Worm (Caenorhabditis elegans) whole organism, L3 larva: Measurements from ENCODE around the gene F21C10.3.

Experiments used
- ZK546.5 ChIP-seq: sonication (generic microtip); optimal IDR thresholded peaks from 2 replicates; lab custom pipeline; 2017; ENCODE audit warnings: missing biosample characterization, missing genetic modification characterization
- aly-2 ChIP-seq: fragments of 150-350 bp; optimal IDR thresholded peaks from 2 replicates; lab custom pipeline; 2014; ENCODE audit warnings: missing biosample characterization, missing genetic modification characterization
- ama-1 ChIP-seq: fragments of 150-350 bp; optimal IDR thresholded peaks from 2 replicates; lab custom pipeline; 2018
- ceh-16 ChIP-seq: sonication (generic microtip); optimal IDR thresholded peaks from 2 replicates; lab custom pipeline; 2017; ENCODE audit warnings: missing biosample characterization, missing genetic modification characterization
- ceh-82 ChIP-seq: fragments of 150-350 bp; optimal IDR thresholded peaks from 2 replicates; lab custom pipeline; 2014; ENCODE audit warnings: missing biosample characterization, missing genetic modification characterization
- ceh-9 ChIP-seq: sonication (generic microtip); optimal IDR thresholded peaks from 2 replicates; lab custom pipeline; 2018; ENCODE audit warnings: missing biosample characterization, missing genetic modification characterization
- daf-12 ChIP-seq: fragments of 150-350 bp; optimal IDR thresholded peaks from 2 replicates; lab custom pipeline; 2014; ENCODE audit warnings: missing biosample characterization, missing genetic modification reagents, missing genetic modification characterization
- egl-27 ChIP-seq: sonication (generic microtip); optimal IDR thresholded peaks from 4 replicates; lab custom pipeline; 2017; ENCODE audit warnings: missing biosample characterization, missing genetic modification reagents, missing genetic modification characterization
- egl-5 ChIP-seq: fragments of 150-350 bp; optimal IDR thresholded peaks from 2 replicates; lab custom pipeline; 2017; ENCODE audit warnings: missing biosample characterization, missing genetic modification reagents, missing genetic modification characterization, inconsistent platforms
- elt-3 ChIP-seq, 3 experiments: fragments of 150-350 bp in 1 of 3; sonication (generic microtip) in 2 of 3; optimal IDR thresholded peaks; 2 replicates in 2 of 3; 4 replicates in 1 of 3; lab custom pipeline; 2014 to 2017; ENCODE audit warnings: missing biosample characterization in 3 of 3, missing genetic modification characterization in 3 of 3
- eor-1 ChIP-seq, 2 experiments: fragments of 150-350 bp; optimal IDR thresholded peaks; 2 replicates each; lab custom pipeline; 2014 to 2018; ENCODE audit warnings: missing biosample characterization in 2 of 2, missing genetic modification characterization in 2 of 2
- fkh-10 ChIP-seq: sonication (generic microtip); optimal IDR thresholded peaks from 2 replicates; lab custom pipeline; 2017; ENCODE audit warnings: missing biosample characterization, missing genetic modification reagents, missing genetic modification characterization
- fkh-2 ChIP-seq: fragments of 150-350 bp; optimal IDR thresholded peaks from 2 replicates; lab custom pipeline; 2014; ENCODE audit warnings: missing biosample characterization, missing genetic modification reagents, missing genetic modification characterization
- fos-1 ChIP-seq: fragments of 150-350 bp; optimal IDR thresholded peaks from 2 replicates; lab custom pipeline; 2014; ENCODE audit warnings: missing biosample characterization, missing genetic modification characterization
- hmg-11 ChIP-seq: sonication (generic microtip); optimal IDR thresholded peaks from 2 replicates; lab custom pipeline; 2016; ENCODE audit warnings: missing genetic modification characterization, missing compliant biosample characterization
- jun-1 ChIP-seq: fragments of 150-350 bp; optimal IDR thresholded peaks from 2 replicates; lab custom pipeline; 2014; ENCODE audit warnings: missing biosample characterization, missing genetic modification reagents, missing genetic modification characterization
- lin-15B ChIP-seq: fragments of 150-350 bp; optimal IDR thresholded peaks from 2 replicates; lab custom pipeline; 2014; ENCODE audit warnings: missing biosample characterization, missing genetic modification characterization
- lin-39 ChIP-seq: fragments of 150-350 bp; optimal IDR thresholded peaks from 2 replicates; lab custom pipeline; 2018; ENCODE audit warnings: missing biosample characterization, missing genetic modification reagents, missing genetic modification characterization
- lsy-12 ChIP-seq: sonication (generic microtip); optimal IDR thresholded peaks from 2 replicates; lab custom pipeline; 2016; ENCODE audit warnings: mild to moderate bottlenecking, missing genetic modification characterization, missing compliant biosample characterization
- mdl-1 ChIP-seq: fragments of 150-350 bp; optimal IDR thresholded peaks from 2 replicates; lab custom pipeline; 2014; ENCODE audit warnings: missing biosample characterization, missing genetic modification characterization
- mml-1 ChIP-seq: fragments of 150-350 bp; sonication (generic microtip); optimal IDR thresholded peaks from 3 replicates; lab custom pipeline; 2014; ENCODE audit warnings: missing biosample characterization, missing genetic modification characterization
- nfya-1 ChIP-seq: sonication (generic microtip); optimal IDR thresholded peaks from 2 replicates; lab custom pipeline; 2017; ENCODE audit warnings: missing genetic modification characterization, mild to moderate bottlenecking, missing compliant biosample characterization, antibody characterized with exemption, moderate library complexity; ENCODE audit not compliant: insufficient read depth
- nhr-11 ChIP-seq: fragments of 150-350 bp; optimal IDR thresholded peaks from 2 replicates; lab custom pipeline; 2014; ENCODE audit warnings: missing biosample characterization, missing genetic modification characterization
- nhr-12 ChIP-seq: fragments of 150-350 bp; optimal IDR thresholded peaks from 2 replicates; lab custom pipeline; 2014; ENCODE audit warnings: missing biosample characterization, missing genetic modification characterization
- nhr-23 ChIP-seq: fragments of 150-350 bp; optimal IDR thresholded peaks from 2 replicates; lab custom pipeline; 2014; ENCODE audit warnings: missing biosample characterization, missing genetic modification reagents, missing genetic modification characterization
- nhr-25 ChIP-seq: sonication (generic microtip); optimal IDR thresholded peaks from 2 replicates; lab custom pipeline; 2017; ENCODE audit warnings: missing biosample characterization, missing genetic modification characterization
- nhr-28 ChIP-seq: fragments of 150-350 bp; optimal IDR thresholded peaks from 2 replicates; lab custom pipeline; 2014; ENCODE audit warnings: missing biosample characterization, missing genetic modification characterization
- nhr-43 ChIP-seq: sonication (generic microtip); optimal IDR thresholded peaks from 2 replicates; lab custom pipeline; 2016; ENCODE audit warnings: mild to moderate bottlenecking, missing genetic modification characterization, missing compliant biosample characterization; ENCODE audit not compliant: poor library complexity, severe bottlenecking
- nhr-67 ChIP-seq: fragments of 150-350 bp; optimal IDR thresholded peaks from 2 replicates; lab custom pipeline; 2014; ENCODE audit warnings: missing biosample characterization, missing genetic modification characterization
- nhr-76 ChIP-seq: fragments of 150-350 bp; sonication (generic microtip); optimal IDR thresholded peaks from 5 replicates; lab custom pipeline; 2014; ENCODE audit warnings: missing biosample characterization, missing genetic modification characterization
- pha-4 ChIP-seq: fragments of 150-350 bp; optimal IDR thresholded peaks from 2 replicates; lab custom pipeline; 2014; ENCODE audit warnings: missing biosample characterization, missing genetic modification reagents, missing genetic modification characterization
- pqm-1 ChIP-seq: fragments of 150-350 bp; optimal IDR thresholded peaks from 2 replicates; lab custom pipeline; 2017; ENCODE audit warnings: missing biosample characterization, missing genetic modification characterization, inconsistent platforms
- sea-2 ChIP-seq: fragments of 150-350 bp; sonication (generic microtip); optimal IDR thresholded peaks from 4 replicates; lab custom pipeline; 2014; ENCODE audit warnings: missing biosample characterization, missing genetic modification reagents, missing genetic modification characterization
- skn-1 ChIP-seq: fragments of 150-350 bp; optimal IDR thresholded peaks from 2 replicates; lab custom pipeline; 2014; ENCODE audit warnings: missing biosample characterization, missing genetic modification characterization
- snpc-4 ChIP-seq: fragments of 150-350 bp; optimal IDR thresholded peaks from 2 replicates; lab custom pipeline; 2014; ENCODE audit warnings: missing biosample characterization, missing genetic modification characterization
- tbx-2 ChIP-seq: sonication (generic microtip); optimal IDR thresholded peaks from 2 replicates; lab custom pipeline; 2016; ENCODE audit warnings: mild to moderate bottlenecking, missing genetic modification characterization, missing compliant biosample characterization
- unc-39 ChIP-seq: sonication (generic microtip); optimal IDR thresholded peaks from 4 replicates; lab custom pipeline; 2017; ENCODE audit warnings: missing biosample characterization, missing genetic modification characterization
- unc-62 ChIP-seq: fragments of 150-350 bp; sonication (generic microtip); optimal IDR thresholded peaks from 4 replicates; lab custom pipeline; 2014; ENCODE audit warnings: missing biosample characterization, missing genetic modification reagents, missing genetic modification characterization
- zag-1 ChIP-seq: fragments of 150-350 bp; optimal IDR thresholded peaks from 2 replicates; lab custom pipeline; 2014; ENCODE audit warnings: missing biosample characterization, missing genetic modification characterization
- ztf-11 ChIP-seq: fragments of 150-350 bp; optimal IDR thresholded peaks from 2 replicates; lab custom pipeline; 2014; ENCODE audit warnings: missing biosample characterization, missing genetic modification characterization
- ztf-4 ChIP-seq: fragments of 150-350 bp; optimal IDR thresholded peaks from 2 replicates; lab custom pipeline; 2014; ENCODE audit warnings: missing biosample characterization, missing genetic modification characterization

F21C10.3 gene

DNA sequence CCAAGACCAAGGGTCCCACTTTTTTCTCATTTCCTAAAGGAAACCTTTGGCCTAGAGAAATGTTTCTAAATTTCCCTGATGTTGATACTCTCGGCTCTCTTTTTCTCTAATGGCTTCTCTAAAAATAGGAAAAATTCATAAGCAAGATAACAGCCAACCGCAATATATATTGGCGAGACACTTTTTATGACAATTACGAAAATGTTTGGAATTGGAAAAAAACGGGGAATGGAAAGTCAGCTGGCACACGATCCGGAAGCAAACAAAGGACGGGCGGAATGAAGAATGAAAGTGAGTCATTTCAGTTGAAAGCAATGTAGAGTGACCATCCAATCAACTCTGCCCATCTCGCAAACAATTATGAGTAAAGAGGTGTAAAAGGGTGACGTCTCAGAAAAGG is 46.5 kb upstream of the F21C10.3 start (continued):
- no peak for TF ChIP-seq eor-1 (tag; optimal IDR thresholded peaks at IDR 0.05; lab: Kevin White, UChicago)
- TF ChIP-seq nfya-1 (tag; lab: Kevin White, UChicago): peak; percentile 38
- TF ChIP-seq egl-5 (tag; lab: Kevin White, UChicago): no peak
- TF ChIP-seq ceh-16 (tag; lab: Kevin White, UChicago): no peak
- no peak for TF ChIP-seq ceh-82 (tag; lab: Kevin White, UChicago)
- no peak for TF ChIP-seq mdl-1 (tag; lab: Kevin White, UChicago)
- no peak for TF ChIP-seq hmg-11 (tag; lab: Kevin White, UChicago)

DNA sequence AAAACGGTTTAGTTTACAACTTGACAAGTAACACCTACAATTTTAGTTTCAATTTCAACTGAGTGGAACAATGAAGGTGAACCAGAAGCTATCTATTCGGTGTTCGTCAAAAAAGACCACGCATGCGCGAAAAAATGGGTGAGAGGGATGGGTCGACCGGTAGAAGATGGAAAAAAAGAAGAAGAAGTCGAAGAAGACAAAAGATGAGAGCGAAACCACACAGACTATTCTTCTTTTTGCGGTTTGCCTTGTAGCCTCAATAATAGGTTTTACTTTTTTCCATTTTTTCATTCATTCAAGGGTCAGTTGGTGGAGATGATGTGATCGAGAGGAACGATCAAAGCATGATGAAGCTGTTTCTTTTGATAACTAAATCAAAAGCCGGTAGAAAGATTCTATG is 45.5 kb upstream of the F21C10.3 start:
- TF ChIP-seq ceh-9 (no peak), nhr-23 (tag; lab: Kevin White, UChicago) (peak; percentile 3), nhr-11 (tag; lab: Kevin White, UChicago) (no peak), nfya-1 (tag; lab: Kevin White, UChicago) (no peak), fos-1 (tag; lab: Kevin White, UChicago) (no peak), ztf-4 (tag; lab: Kevin White, UChicago) (no peak), zag-1 (tag; lab: Kevin White, UChicago) (no peak), nhr-25 (tag; lab: Kevin White, UChicago) (peak; percentile 32)

DNA sequence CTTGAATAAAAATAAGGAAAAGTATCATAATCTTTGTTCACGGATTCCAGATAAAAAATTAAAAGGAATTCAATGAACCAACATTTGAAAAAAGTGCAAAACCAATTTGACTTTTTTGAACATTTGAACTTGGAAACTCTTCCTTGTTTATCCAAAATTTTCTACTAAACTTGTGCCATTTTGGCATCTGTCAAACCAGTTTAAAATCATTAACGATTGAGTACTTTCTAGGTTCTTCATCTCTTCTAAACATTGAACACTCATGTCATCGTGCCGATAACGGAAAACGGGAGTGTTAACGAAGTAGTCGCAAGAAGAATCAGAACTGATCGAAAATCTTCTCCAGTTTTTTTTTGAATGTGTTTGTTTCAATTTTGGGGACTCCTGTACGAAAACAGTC is 43.6 kb upstream of the F21C10.3 start:
- TF ChIP-seq tbx-2 (tag; lab: Kevin White, UChicago): no peak
- TF ChIP-seq aly-2 (tag; lab: Kevin White, UChicago): no peak
- peak; percentile 12 for TF ChIP-seq nhr-25 (tag; lab: Kevin White, UChicago)
- TF ChIP-seq fkh-2 (tag; lab: Kevin White, UChicago): no peak
- TF ChIP-seq egl-5 (tag; lab: Kevin White, UChicago): no peak
- no peak for TF ChIP-seq nhr-11 (tag; lab: Kevin White, UChicago)
- TF ChIP-seq elt-3 (tag; optimal IDR thresholded peaks at IDR 0.05; lab: Kevin White, UChicago): no peak
- no peak for TF ChIP-seq ceh-82 (tag; lab: Kevin White, UChicago)
- TF ChIP-seq skn-1 (tag; lab: Kevin White, UChicago): no peak
- no peak for TF ChIP-seq ama-1 (lab: Kevin White, UChicago)
- no peak for TF ChIP-seq nhr-28 (tag; lab: Kevin White, UChicago)
- no peak for TF ChIP-seq sea-2 (GFP tag; lab: Kevin White, UChicago)
- TF ChIP-seq mdl-1 (tag; lab: Kevin White, UChicago): no peak
- no peak for TF ChIP-seq unc-39
- TF ChIP-seq zag-1 (tag; lab: Kevin White, UChicago): no peak
- no peak for TF ChIP-seq daf-12 (tag; lab: Kevin White, UChicago)
- TF ChIP-seq unc-62 (GFP tag; lab: Kevin White, UChicago): no peak
- no peak for TF ChIP-seq nfya-1 (tag; lab: Kevin White, UChicago)
- TF ChIP-seq nhr-43 (tag; lab: Kevin White, UChicago): peak; percentile 11
- no peak for TF ChIP-seq fkh-10 (GFP tag; lab: Kevin White, UChicago)
- TF ChIP-seq pqm-1: no peak
- peak; percentile 37 for TF ChIP-seq nhr-23 (tag; lab: Kevin White, UChicago)
- TF ChIP-seq fos-1 (tag; lab: Kevin White, UChicago): no peak
- no peak for TF ChIP-seq lin-15B

DNA sequence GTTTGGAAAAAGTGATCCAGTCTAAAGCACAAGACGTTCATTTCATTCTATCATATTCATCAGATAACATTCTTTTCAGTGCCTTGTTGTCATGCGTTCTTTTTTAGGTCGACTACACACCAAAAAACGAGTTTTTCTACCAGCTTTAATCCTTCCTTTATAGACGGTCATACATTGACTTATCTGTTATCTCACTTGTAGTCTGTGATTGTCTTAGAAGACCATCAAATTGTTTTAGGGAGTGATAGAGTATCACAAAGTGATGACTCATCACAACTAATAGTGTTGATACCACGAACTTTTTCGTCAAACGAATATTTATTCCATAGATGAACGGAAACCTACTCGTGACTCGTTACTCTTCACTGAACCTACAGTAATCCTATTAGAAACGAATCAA is 42.0 kb upstream of the F21C10.3 start:
- no peak for TF ChIP-seq egl-5 (tag; lab: Kevin White, UChicago)
- TF ChIP-seq nhr-25 (tag; lab: Kevin White, UChicago): peak; percentile 73
- TF ChIP-seq pha-4: no peak
- no peak for TF ChIP-seq snpc-4 (tag; lab: Kevin White, UChicago)
- TF ChIP-seq ceh-16 (tag; lab: Kevin White, UChicago): no peak
- no peak for TF ChIP-seq ztf-11 (tag; lab: Kevin White, UChicago)
- no peak for TF ChIP-seq nfya-1 (tag; lab: Kevin White, UChicago)
- TF ChIP-seq nhr-12 (tag; lab: Kevin White, UChicago): no peak
- TF ChIP-seq nhr-67 (tag; lab: Kevin White, UChicago): no peak
- TF ChIP-seq jun-1 (tag; lab: Kevin White, UChicago): peak; percentile 43
- no peak for TF ChIP-seq eor-1 (tag; optimal IDR thresholded peaks at IDR 0.05; lab: Kevin White, UChicago)
- peak; percentile 88 for TF ChIP-seq nhr-43 (tag; lab: Kevin White, UChicago)
- peak; percentile 15 for TF ChIP-seq pqm-1
- TF ChIP-seq nhr-23 (tag; lab: Kevin White, UChicago): peak; percentile 89
- TF ChIP-seq daf-12 (tag; lab: Kevin White, UChicago): no peak
- TF ChIP-seq hmg-11 (tag; lab: Kevin White, UChicago): no peak
- TF ChIP-seq lsy-12 (tag; lab: Kevin White, UChicago): no peak
- TF ChIP-seq nhr-11 (tag; lab: Kevin White, UChicago): no peak
- TF ChIP-seq ztf-4 (tag; lab: Kevin White, UChicago): no peak
- TF ChIP-seq mdl-1 (tag; lab: Kevin White, UChicago): no peak
- TF ChIP-seq zag-1 (tag; lab: Kevin White, UChicago): no peak
- TF ChIP-seq ceh-82 (tag; lab: Kevin White, UChicago): no peak
- TF ChIP-seq ama-1 (lab: Kevin White, UChicago): no peak
- no peak for TF ChIP-seq sea-2 (GFP tag; lab: Kevin White, UChicago)
- no peak for TF ChIP-seq unc-39
- no peak for TF ChIP-seq nhr-76 (tag; lab: Kevin White, UChicago)
- no peak for TF ChIP-seq mml-1 (tag; lab: Kevin White, UChicago)
- TF ChIP-seq egl-27 (tag; lab: Kevin White, UChicago): no peak
- TF ChIP-seq elt-3 (tag; optimal IDR thresholded peaks at IDR 0.05; lab: Kevin White, UChicago): peak in 1 of 3 experiments; percentile 84
- no peak for TF ChIP-seq fkh-10 (GFP tag; lab: Kevin White, UChicago)
- TF ChIP-seq ZK546.5 (tag; lab: Kevin White, UChicago): no peak
- TF ChIP-seq fkh-2 (tag; lab: Kevin White, UChicago): no peak
- TF ChIP-seq tbx-2 (tag; lab: Kevin White, UChicago): peak; percentile 22
- TF ChIP-seq lin-15B: no peak
- TF ChIP-seq fos-1 (tag; lab: Kevin White, UChicago): no peak
- TF ChIP-seq aly-2 (tag; lab: Kevin White, UChicago): no peak
- TF ChIP-seq unc-62 (GFP tag; lab: Kevin White, UChicago): no peak
- no peak for TF ChIP-seq lin-39 (tag; lab: Kevin White, UChicago)
